Worm (Caenorhabditis elegans) whole organism, L1 larva: ENCODE data around the gene str-144.

ENCODE experiments used
- C16A3.4 ChIP-seq: fragments of 150-350 bp; optimal IDR thresholded peaks from 2 replicates; lab custom pipeline; 2014; ENCODE audit warnings: missing biosample characterization, missing genetic modification characterization
- F16B12.6 ChIP-seq: fragments of 150-350 bp; optimal IDR thresholded peaks from 2 replicates; lab custom pipeline; 2014; ENCODE audit warnings: missing biosample characterization, missing genetic modification characterization
- aha-1 ChIP-seq: fragments of 150-350 bp; optimal IDR thresholded peaks from 2 replicates; lab custom pipeline; 2014; ENCODE audit warnings: missing biosample characterization, missing genetic modification characterization
- aly-2 ChIP-seq: fragments of 150-350 bp; optimal IDR thresholded peaks from 2 replicates; lab custom pipeline; 2014; ENCODE audit warnings: missing biosample characterization, missing genetic modification characterization
- blmp-1 ChIP-seq: fragments of 150-350 bp; optimal IDR thresholded peaks from 2 replicates; lab custom pipeline; 2014; ENCODE audit warnings: missing biosample characterization, missing genetic modification characterization
- ceh-8 ChIP-seq: fragments of 200-800 bp; sonication (Bioruptor generic); optimal IDR thresholded peaks from 2 replicates; lab custom pipeline; 2018; ENCODE audit warnings: mild to moderate bottlenecking, missing genetic modification characterization, moderate library complexity, missing compliant biosample characterization
- ceh-82 ChIP-seq, 3 experiments: fragments of 150-350 bp in 1 of 3; sonication (generic microtip) in 2 of 3; optimal IDR thresholded peaks; 2 replicates each; lab custom pipeline; 2014 to 2017; ENCODE audit warnings: missing biosample characterization in 3 of 3, missing genetic modification characterization in 3 of 3
- ceh-88 ChIP-seq: fragments of 200-800 bp; sonication (Bioruptor generic); IDR thresholded peaks from 2 replicates; pipeline ENCODE4 v1.3.6; 2022; ENCODE audit warnings: missing genetic modification characterization, missing compliant biosample characterization
- ces-1 ChIP-seq: fragments of 150-350 bp; optimal IDR thresholded peaks from 2 replicates; lab custom pipeline; 2014; ENCODE audit warnings: missing biosample characterization, missing genetic modification reagents, missing genetic modification characterization
- dpl-1 ChIP-seq, 3 experiments: fragments of 150-350 bp in 2 of 3; sonication (generic microtip) in 1 of 3; optimal IDR thresholded peaks; 2 replicates each; lab custom pipeline; 2014 to 2017; ENCODE audit warnings: missing biosample characterization in 3 of 3, missing genetic modification characterization in 3 of 3, missing genetic modification reagents in 3 of 3
- efl-3 ChIP-seq: fragments of 200-800 bp; sonication (Bioruptor generic); optimal IDR thresholded peaks from 2 replicates; lab custom pipeline; 2018; ENCODE audit warnings: mild to moderate bottlenecking, missing genetic modification characterization, missing compliant biosample characterization
- egl-13 ChIP-seq: sonication (generic microtip); optimal IDR thresholded peaks from 2 replicates; lab custom pipeline; 2016; ENCODE audit warnings: missing genotype, missing genetic modification reagents, missing genetic modification characterization, missing compliant biosample characterization
- elt-3 ChIP-seq, 6 experiments: fragments of 150-350 bp in 1 of 6; sonication (generic microtip); optimal IDR thresholded peaks; 2 replicates each; lab custom pipeline; 2017 to 2018; ENCODE audit warnings: missing biosample characterization in 6 of 6, missing genetic modification characterization in 6 of 6, inconsistent platforms in 1 of 6
- fkh-10 ChIP-seq: sonication (generic microtip); optimal IDR thresholded peaks from 2 replicates; lab custom pipeline; 2017; ENCODE audit warnings: missing biosample characterization, missing genetic modification reagents, missing genetic modification characterization
- grh-1 ChIP-seq: fragments of 200-800 bp; sonication (Bioruptor generic); IDR thresholded peaks from 2 replicates; pipeline ENCODE4 v1.3.6; 2022; ENCODE audit warnings: missing genetic modification reagents, missing genetic modification characterization, missing compliant biosample characterization
- hlh-17 ChIP-seq: fragments of 200-800 bp; sonication (Bioruptor generic); optimal IDR thresholded peaks from 2 replicates; lab custom pipeline; 2018; ENCODE audit warnings: missing genetic modification characterization, mild to moderate bottlenecking, missing compliant biosample characterization, moderate library complexity, borderline replicate concordance
- irx-1 ChIP-seq: sonication (generic microtip); optimal IDR thresholded peaks from 2 replicates; lab custom pipeline; 2016; ENCODE audit warnings: missing genetic modification characterization, missing compliant biosample characterization
- lin-14 ChIP-seq: fragments of 200-800 bp; sonication (Bioruptor generic); optimal IDR thresholded peaks from 2 replicates; lab custom pipeline; 2018; ENCODE audit warnings: mild to moderate bottlenecking, missing genetic modification characterization, moderate library complexity, missing compliant biosample characterization
- lin-39 ChIP-seq: fragments of 150-350 bp; optimal IDR thresholded peaks from 2 replicates; lab custom pipeline; 2014; ENCODE audit warnings: missing biosample characterization, missing genetic modification reagents, missing genetic modification characterization
- lir-3 ChIP-seq: sonication (generic microtip); optimal IDR thresholded peaks from 2 replicates; lab custom pipeline; 2016; ENCODE audit warnings: mild to moderate bottlenecking, missing genetic modification characterization, moderate library complexity, missing compliant biosample characterization; ENCODE audit not compliant: poor library complexity
- lsy-2 ChIP-seq, 2 experiments: fragments of 150-350 bp; optimal IDR thresholded peaks; 2 replicates each; lab custom pipeline; 2014; ENCODE audit warnings: missing biosample characterization in 2 of 2, missing genetic modification characterization in 2 of 2
- mab-9 ChIP-seq: fragments of 200-800 bp; sonication (Bioruptor generic); IDR thresholded peaks from 2 replicates; pipeline ENCODE4 v1.3.6; 2022; ENCODE audit warnings: missing genetic modification reagents, missing genetic modification characterization, missing compliant biosample characterization
- nhr-11 ChIP-seq: fragments of 150-350 bp; optimal IDR thresholded peaks from 2 replicates; lab custom pipeline; 2014; ENCODE audit warnings: missing biosample characterization, missing genetic modification characterization
- nhr-19 ChIP-seq: fragments of 200-800 bp; sonication (Bioruptor generic); conservative IDR thresholded peaks from 2 replicates; pipeline ENCODE4 v1.3.6; 2022; ENCODE audit warnings: missing genetic modification characterization, missing compliant biosample characterization
- nhr-237 ChIP-seq: fragments of 150-350 bp; optimal IDR thresholded peaks from 2 replicates; lab custom pipeline; 2014; ENCODE audit warnings: missing biosample characterization, missing genetic modification characterization
- nhr-47 ChIP-seq: sonication (generic microtip); optimal IDR thresholded peaks from 2 replicates; lab custom pipeline; 2016; ENCODE audit warnings: mild to moderate bottlenecking, missing genetic modification characterization, moderate library complexity, missing compliant biosample characterization
- nhr-71 ChIP-seq: sonication (generic microtip); optimal IDR thresholded peaks from 2 replicates; lab custom pipeline; 2016; ENCODE audit warnings: mild to moderate bottlenecking, missing genetic modification characterization, moderate library complexity, missing compliant biosample characterization
- nhr-76 ChIP-seq: sonication (generic microtip); optimal IDR thresholded peaks from 2 replicates; lab custom pipeline; 2017; ENCODE audit warnings: missing biosample characterization, missing genetic modification characterization
- nhr-77 ChIP-seq: fragments of 150-350 bp; optimal IDR thresholded peaks from 2 replicates; lab custom pipeline; 2014; ENCODE audit warnings: missing biosample characterization, missing genetic modification characterization
- nhr-85 ChIP-seq: sonication (generic microtip); peaks from one replicate; lab custom pipeline; 2016; ENCODE audit warnings: missing genetic modification characterization, inconsistent platforms, missing compliant biosample characterization
- nhr-90 ChIP-seq: sonication (generic microtip); optimal IDR thresholded peaks from 2 replicates; lab custom pipeline; 2016; ENCODE audit warnings: mild to moderate bottlenecking, missing genetic modification characterization, missing compliant biosample characterization; ENCODE audit not compliant: poor library complexity
- pqm-1 ChIP-seq: sonication (generic microtip); optimal IDR thresholded peaks from 3 replicates; lab custom pipeline; 2017; ENCODE audit warnings: missing biosample characterization, missing genetic modification characterization
- rnt-1 ChIP-seq: sonication (generic microtip); optimal IDR thresholded peaks from 2 replicates; lab custom pipeline; 2016; ENCODE audit warnings: mild to moderate bottlenecking, missing genetic modification characterization, moderate library complexity, missing compliant biosample characterization
- sox-4 ChIP-seq: sonication (generic microtip); optimal IDR thresholded peaks from 2 replicates; lab custom pipeline; 2016; ENCODE audit warnings: missing genetic modification characterization, missing compliant biosample characterization
- sup-37 ChIP-seq: fragments of 200-800 bp; sonication (Bioruptor generic); optimal IDR thresholded peaks from 2 replicates; lab custom pipeline; 2018; ENCODE audit warnings: mild to moderate bottlenecking, missing genetic modification characterization, missing compliant biosample characterization
- swsn-7 ChIP-seq: sonication (generic microtip); optimal IDR thresholded peaks from 2 replicates; lab custom pipeline; 2016; ENCODE audit warnings: missing genetic modification characterization, missing compliant biosample characterization
- tbx-2 ChIP-seq: sonication (generic microtip); optimal IDR thresholded peaks from 2 replicates; lab custom pipeline; 2016; ENCODE audit warnings: missing genetic modification characterization, missing compliant biosample characterization
- tlp-1 ChIP-seq: fragments of 150-350 bp; optimal IDR thresholded peaks from 2 replicates; lab custom pipeline; 2014; ENCODE audit warnings: missing biosample characterization, missing genetic modification characterization
- unc-30 ChIP-seq: sonication (generic microtip); optimal IDR thresholded peaks from 2 replicates; lab custom pipeline; 2017; ENCODE audit warnings: missing biosample characterization, missing genetic modification characterization
- unc-62 ChIP-seq: fragments of 150-350 bp; optimal IDR thresholded peaks from 2 replicates; lab custom pipeline; 2014; ENCODE audit warnings: missing biosample characterization, missing genetic modification reagents, missing genetic modification characterization
- unc-86 ChIP-seq: sonication (generic microtip); optimal IDR thresholded peaks from 2 replicates; lab custom pipeline; 2016; ENCODE audit warnings: missing genetic modification characterization, missing compliant biosample characterization
- vab-15 ChIP-seq: sonication (generic microtip); optimal IDR thresholded peaks from 2 replicates; lab custom pipeline; 2017; ENCODE audit warnings: missing genotype, mild to moderate bottlenecking, missing genetic modification characterization, missing compliant biosample characterization
- xbp-1 ChIP-seq: sonication (generic microtip); optimal IDR thresholded peaks from 2 replicates; lab custom pipeline; 2016; ENCODE audit warnings: missing genetic modification characterization, missing compliant biosample characterization
- zag-1 ChIP-seq: fragments of 150-350 bp; optimal IDR thresholded peaks from 2 replicates; lab custom pipeline; 2014; ENCODE audit warnings: missing biosample characterization, missing genetic modification characterization
- ztf-11 ChIP-seq, 2 experiments: sonication (generic microtip); optimal IDR thresholded peaks; 2 replicates each; lab custom pipeline; 2016 to 2017; ENCODE audit warnings: missing genetic modification characterization in 2 of 2, missing biosample characterization in 1 of 2, missing compliant biosample characterization in 1 of 2
- ztf-4 ChIP-seq: fragments of 150-350 bp; optimal IDR thresholded peaks from 2 replicates; lab custom pipeline; 2014; ENCODE audit warnings: missing biosample characterization, missing genetic modification characterization

The str-144 gene

ce11 chrV:8039085-8039525 is 32.8 kb downstream of the str-144 start (continued):
- TF ChIP-seq nhr-77 (tag; lab: Kevin White, UChicago) (no peak), ceh-88 (GFP tag; lab: Robert Waterston, UW) (no peak), nhr-85 (tag; lab: Kevin White, UChicago) (peak; percentile 77), ztf-11 (tag; optimal IDR thresholded peaks at IDR 0.05; lab: Kevin White, UChicago) (no peak)

- no peak for TF ChIP-seq nhr-237 (tag; lab: Kevin White, UChicago)
Observed at ce11 chrV:8035947-8036346, 36.0 kb downstream of the str-144 start, which contains the start of gene ZC513.14. Gene ZC513.14 (minus strand): TSS chrV:8036047.

ce11 chrV:8034811-8035210 is 37.1 kb downstream of the str-144 start, which contains the start of gene algn-12:
Gene algn-12 (plus strand): TSS chrV:8035111.
- TF ChIP-seq ces-1 (GFP tag; lab: Kevin White, UChicago) (no peak), lin-39 (no peak), hlh-17 (GFP tag; lab: Kevin White, UChicago) (no peak), ceh-82 (tag; optimal IDR thresholded peaks at IDR 0.05; lab: Kevin White, UChicago) (no peak), blmp-1 (tag; lab: Kevin White, UChicago) (no peak), egl-13 (tag; lab: Kevin White, UChicago) (no peak), lsy-2 (tag; optimal IDR thresholded peaks at IDR 0.05; lab: Kevin White, UChicago) (no peak), nhr-71 (tag; lab: Kevin White, UChicago) (no peak), aly-2 (tag; lab: Kevin White, UChicago) (no peak), elt-3 (tag; optimal IDR thresholded peaks at IDR 0.05; lab: Kevin White, UChicago) (no peak), fkh-10 (GFP tag; lab: Kevin White, UChicago) (no peak), irx-1 (tag; lab: Kevin White, UChicago) (no peak), efl-3 (GFP tag; lab: Kevin White, UChicago) (no peak), sup-37 (no peak)

- TF ChIP-seq nhr-85 (tag; lab: Kevin White, UChicago) (peak; percentile 65), nhr-90 (tag; lab: Kevin White, UChicago) (peak; percentile 61), fkh-10 (GFP tag; lab: Kevin White, UChicago) (no peak), ztf-4 (tag; lab: Kevin White, UChicago) (no peak), irx-1 (tag; lab: Kevin White, UChicago) (peak; percentile 48), sox-4 (tag; lab: Kevin White, UChicago) (no peak), nhr-71 (tag; lab: Kevin White, UChicago) (peak; percentile 74), F16B12.6 (peak; percentile 52), ceh-88 (GFP tag; lab: Robert Waterston, UW) (no peak), aha-1 (tag; lab: Kevin White, UChicago) (no peak), aly-2 (tag; lab: Kevin White, UChicago) (peak; percentile 0), dpl-1 (GFP tag; optimal IDR thresholded peaks at IDR 0.05; lab: Kevin White, UChicago) (peak; percentile 92 to 97 (median 97)), lir-3 (tag; lab: Kevin White, UChicago) (no peak), lin-14 (no peak), ceh-8 (GFP tag; lab: Kevin White, UChicago) (no peak), unc-30 (tag; lab: Kevin White, UChicago) (no peak), unc-62 (no peak), xbp-1 (tag; lab: Kevin White, UChicago) (peak; percentile 58), pqm-1 (no peak), nhr-47 (tag; lab: Kevin White, UChicago) (peak; percentile 70), tbx-2 (tag; lab: Kevin White, UChicago) (peak; percentile 66), mab-9 (GFP tag; lab: Robert Waterston, UW) (no peak), ces-1 (GFP tag; lab: Kevin White, UChicago) (no peak), vab-15 (tag; lab: Kevin White, UChicago) (no peak), zag-1 (tag; lab: Kevin White, UChicago) (no peak), C16A3.4 (tag; lab: Kevin White, UChicago) (peak; percentile 67), tlp-1 (tag; lab: Kevin White, UChicago) (no peak), nhr-76 (no peak), swsn-7 (peak; percentile 53), rnt-1 (tag; lab: Kevin White, UChicago) (peak; percentile 70), nhr-11 (tag; lab: Kevin White, UChicago) (no peak), efl-3 (GFP tag; lab: Kevin White, UChicago) (no peak), nhr-19 (peak; percentile 63), grh-1 (GFP tag; lab: Robert Waterston, UW) (no peak), elt-3 (tag; optimal IDR thresholded peaks at IDR 0.05; lab: Kevin White, UChicago) (no peak), unc-86 (peak; percentile 39)
Observed at ce11 chrV:8031121-8031520, 40.8 kb downstream of the str-144 start, which contains the start of gene vars-1. Gene vars-1 (plus strand): TSS chrV:8031411.
